Worm (Caenorhabditis elegans) whole organism, midembryonic: ENCODE results near the gene str-199.

Experiments used
- T22C8.4 ChIP-seq: fragments of 200-800 bp; sonication (Bioruptor generic); IDR thresholded peaks from 2 replicates; pipeline ENCODE4 v1.3.6; 2022; ENCODE audit warnings: missing genetic modification characterization, missing compliant biosample characterization
- cog-1 ChIP-seq: sonication (generic microtip); optimal IDR thresholded peaks from 2 replicates; lab custom pipeline; 2016; ENCODE audit warnings: missing genetic modification characterization, missing compliant biosample characterization
- flt-1 ChIP-seq: fragments of 200-800 bp; sonication (Bioruptor generic); IDR thresholded peaks from 2 replicates; pipeline ENCODE4 v1.3.6; 2022; ENCODE audit warnings: missing genetic modification characterization, missing compliant biosample characterization
- klf-2 ChIP-seq: fragments of 200-800 bp; sonication (Bioruptor generic); conservative IDR thresholded peaks from 2 replicates; pipeline ENCODE4 v1.3.6; 2022; ENCODE audit warnings: missing genetic modification reagents, missing genetic modification characterization, missing compliant biosample characterization
- med-1 ChIP-seq: sonication (generic microtip); optimal IDR thresholded peaks from 2 replicates; lab custom pipeline; 2017; ENCODE audit warnings: missing genetic modification characterization, mild to moderate bottlenecking, missing compliant biosample characterization, antibody characterized with exemption, missing genetic modification reagents; ENCODE audit not compliant: insufficient read depth
- ref-1 ChIP-seq: fragments of 200-800 bp; sonication (Bioruptor generic); conservative IDR thresholded peaks from 2 replicates; pipeline ENCODE4 v1.3.6; 2022; ENCODE audit warnings: missing genetic modification reagents, missing genetic modification characterization, missing compliant biosample characterization
- tab-1 ChIP-seq: fragments of 200-800 bp; sonication (Bioruptor generic); IDR thresholded peaks from 2 replicates; pipeline ENCODE4 v1.3.6; 2022; ENCODE audit warnings: missing genetic modification characterization, missing compliant biosample characterization
- ztf-23 ChIP-seq: fragments of 200-800 bp; sonication (Bioruptor generic); IDR thresholded peaks from 2 replicates; pipeline ENCODE4 v1.3.6; 2022; ENCODE audit warnings: missing genetic modification reagents, missing genetic modification characterization, missing compliant biosample characterization
- ztf-29 ChIP-seq: fragments of 200-800 bp; sonication (Bioruptor generic); IDR thresholded peaks from 2 replicates; pipeline ENCODE4 v1.3.6; 2022; ENCODE audit warnings: missing genetic modification reagents, missing genetic modification characterization, missing compliant biosample characterization

The str-199 gene

ce11 chrV:17212743-17213142 is 22.4 kb upstream of the str-199 start, which contains the start of gene srh-113:
Gene srh-113 (plus strand): TSS chrV:17213043.
- no peak for TF ChIP-seq tab-1
- TF ChIP-seq T22C8.4 (GFP tag; lab: Robert Waterston, UW) = no peak
- no peak for TF ChIP-seq ztf-23 (GFP tag; lab: Robert Waterston, UW)
- no peak for TF ChIP-seq med-1
- TF ChIP-seq ref-1 (GFP tag; lab: Robert Waterston, UW) = no peak
- TF ChIP-seq flt-1 = no peak

- no peak for TF ChIP-seq ztf-23 (GFP tag; lab: Robert Waterston, UW)
- TF ChIP-seq med-1 = no peak
- no peak for TF ChIP-seq ztf-29 (GFP tag; lab: Robert Waterston, UW)
- no peak for TF ChIP-seq ref-1 (GFP tag; lab: Robert Waterston, UW)
- no peak for TF ChIP-seq T22C8.4 (GFP tag; lab: Robert Waterston, UW)
- no peak for TF ChIP-seq klf-2 (GFP tag; lab: Robert Waterston, UW)
- TF ChIP-seq tab-1 = no peak
- no peak for TF ChIP-seq cog-1 (tag; lab: Kevin White, UChicago)
- TF ChIP-seq flt-1 = no peak
Observed at ce11 chrV:17211989-17212731, 21.9 kb upstream of the str-199 start, which contains the start of gene srh-236. Gene srh-236 (minus strand): TSS chrV:17212039.

ce11 chrV:17208045-17208444 is 17.7 kb upstream of the str-199 start, which contains the start of gene Y68A4A.13:
Gene Y68A4A.13 (minus strand): TSS chrV:17208145.
- no peak for TF ChIP-seq flt-1
- no peak for TF ChIP-seq tab-1
- TF ChIP-seq T22C8.4 (GFP tag; lab: Robert Waterston, UW) = no peak
- TF ChIP-seq ztf-29 (GFP tag; lab: Robert Waterston, UW) = no peak
- TF ChIP-seq ztf-23 (GFP tag; lab: Robert Waterston, UW) = no peak
- no peak for TF ChIP-seq ref-1 (GFP tag; lab: Robert Waterston, UW)
- no peak for TF ChIP-seq cog-1 (tag; lab: Kevin White, UChicago)
- TF ChIP-seq klf-2 (GFP tag; lab: Robert Waterston, UW) = no peak
- TF ChIP-seq med-1 = no peak

- TF ChIP-seq klf-2 (GFP tag; lab: Robert Waterston, UW) (no peak), med-1 (no peak), ztf-23 (GFP tag; lab: Robert Waterston, UW) (no peak), ztf-29 (GFP tag; lab: Robert Waterston, UW) (no peak), flt-1 (no peak), tab-1 (no peak), ref-1 (GFP tag; lab: Robert Waterston, UW) (no peak), T22C8.4 (GFP tag; lab: Robert Waterston, UW) (no peak), cog-1 (tag; lab: Kevin White, UChicago) (no peak)
Observed at ce11 chrV:17206469-17206868, 16.2 kb upstream of the str-199 start.

ce11 chrV:17201847-17202246 is 11.5 kb upstream of the str-199 start, which contains the start of gene Y68A4A.10:
Gene Y68A4A.10 (plus strand): TSS chrV:17202147.
- TF ChIP-seq ztf-23 (GFP tag; lab: Robert Waterston, UW) = no peak
- TF ChIP-seq T22C8.4 (GFP tag; lab: Robert Waterston, UW) = no peak
- TF ChIP-seq flt-1 = no peak
- TF ChIP-seq med-1 = no peak
- TF ChIP-seq ref-1 (GFP tag; lab: Robert Waterston, UW) = no peak

- no peak for TF ChIP-seq klf-2 (GFP tag; lab: Robert Waterston, UW)
- no peak for TF ChIP-seq med-1
- no peak for TF ChIP-seq ztf-29 (GFP tag; lab: Robert Waterston, UW)
Observed at ce11 chrV:17198926-17199325, 8.6 kb upstream of the str-199 start, which contains the start of gene srz-96. Gene srz-96 (plus strand): TSS chrV:17199226.

- no peak for TF ChIP-seq klf-2 (GFP tag; lab: Robert Waterston, UW)
- no peak for TF ChIP-seq ztf-29 (GFP tag; lab: Robert Waterston, UW)
- TF ChIP-seq ztf-23 (GFP tag; lab: Robert Waterston, UW) = no peak
- TF ChIP-seq flt-1 = no peak
- no peak for TF ChIP-seq ref-1 (GFP tag; lab: Robert Waterston, UW)
- TF ChIP-seq cog-1 (tag; lab: Kevin White, UChicago) = no peak
- TF ChIP-seq tab-1 = no peak
- TF ChIP-seq T22C8.4 (GFP tag; lab: Robert Waterston, UW) = no peak
- TF ChIP-seq med-1 = no peak
Observed at ce11 chrV:17192238-17192637, 1.9 kb upstream of the str-199 start, which contains the start of gene srz-47. Gene srz-47 (minus strand): TSS chrV:17192338.

- TF ChIP-seq ztf-23 (GFP tag; lab: Robert Waterston, UW) (no peak), ref-1 (GFP tag; lab: Robert Waterston, UW) (no peak), cog-1 (tag; lab: Kevin White, UChicago) (no peak), tab-1 (no peak), T22C8.4 (GFP tag; lab: Robert Waterston, UW) (no peak), flt-1 (no peak), klf-2 (GFP tag; lab: Robert Waterston, UW) (no peak), ztf-29 (GFP tag; lab: Robert Waterston, UW) (no peak), med-1 (no peak)
Observed at ce11 chrV:17182045-17182444, 8.3 kb downstream of the str-199 start, which contains the start of gene srh-159. Gene srh-159 (plus strand): TSS chrV:17182345.

ce11 chrV:17178457-17178856 is 11.8 kb downstream of the str-199 start, which contains the start of gene srh-174:
Gene srh-174 (plus strand): TSS chrV:17178757.
- no peak for TF ChIP-seq med-1
- no peak for TF ChIP-seq T22C8.4 (GFP tag; lab: Robert Waterston, UW)
- TF ChIP-seq ztf-29 (GFP tag; lab: Robert Waterston, UW) = no peak
- no peak for TF ChIP-seq cog-1 (tag; lab: Kevin White, UChicago)
- no peak for TF ChIP-seq tab-1
- TF ChIP-seq ztf-23 (GFP tag; lab: Robert Waterston, UW) = no peak
- TF ChIP-seq ref-1 (GFP tag; lab: Robert Waterston, UW) = no peak
- TF ChIP-seq klf-2 (GFP tag; lab: Robert Waterston, UW) = no peak
- TF ChIP-seq flt-1 = no peak

- TF ChIP-seq ztf-23 (GFP tag; lab: Robert Waterston, UW) (no peak), T22C8.4 (GFP tag; lab: Robert Waterston, UW) (no peak), cog-1 (tag; lab: Kevin White, UChicago) (no peak)
Observed at ce11 chrV:17177967-17178366, 12.3 kb downstream of the str-199 start, which contains the start of gene srsx-1. Gene srsx-1 (minus strand): TSS chrV:17178067.
